Worm (Caenorhabditis elegans): Measurements from ENCODE around the gene vha-6.
A peak's percentile ranks its signal among the peaks of the same experiment; 100 is the strongest.
"Not testable (repeated sequence)": the region's sequence is repeated elsewhere in the genome, so short reads cannot be mapped to it uniquely, and the experiment has no call there.

vha-6 gene

ce11 chrII:11443128-11443527, 4.9 kb upstream of the vha-6 start:
- no peak for TF ChIP-seq tbx-37 (GFP tag; conservative IDR thresholded peaks at IDR 0.05)
- no peak for TF ChIP-seq sea-1 (GFP tag; conservative IDR thresholded peaks at IDR 0.05)
- TF ChIP-seq ceh-36 (tag; optimal IDR thresholded peaks at IDR 0.05): no peak
- no peak for TF ChIP-seq pes-1 (GFP tag; IDR thresholded peaks at IDR 0.05)
- TF ChIP-seq hnd-1 (tag; optimal IDR thresholded peaks at IDR 0.05): no peak
- TF ChIP-seq tbx-11 (GFP tag; IDR thresholded peaks at IDR 0.05): no peak
- no peak for TF ChIP-seq ets-7 (tag; optimal IDR thresholded peaks at IDR 0.05)
- no peak for TF ChIP-seq B0310.2 (tag; optimal IDR thresholded peaks at IDR 0.05)
- TF ChIP-seq ama-1 (optimal IDR thresholded peaks at IDR 0.05): no peak

- not testable (repeated sequence) for TF ChIP-seq F13C5.2 (tag; optimal IDR thresholded peaks at IDR 0.05); tbx-11 (GFP tag; IDR thresholded peaks at IDR 0.05); scrt-1 (GFP tag; IDR thresholded peaks at IDR 0.05)
These were observed 4.2 kb upstream of the vha-6 start, which contains the start of gene ebp-2 for ce11 chrII:11442425-11442824. TSS of gene ebp-2 (plus strand) at chrII:11442725.

ce11 chrII:11440265-11440664, 2.0 kb upstream of the vha-6 start, which contains the start of gene VW02B12L.2:
TSS of gene VW02B12L.2 (minus strand) at chrII:11440329.
- TF ChIP-seq ama-1 (optimal IDR thresholded peaks at IDR 0.05): no peak
- TF ChIP-seq hmg-4 (GFP tag; optimal IDR thresholded peaks at IDR 0.05): peak; percentile 21

ce11 chrII:11433942-11434341, 4.3 kb downstream of the vha-6 start, which contains the start of gene C05D12.5:
TSS of gene C05D12.5 (plus strand) at chrII:11434242.
- TF ChIP-seq flt-1 (GFP tag; IDR thresholded peaks at IDR 0.05) (no peak), ceh-36 (tag; optimal IDR thresholded peaks at IDR 0.05) (no peak), tbx-11 (GFP tag; IDR thresholded peaks at IDR 0.05) (no peak)

ce11 chrII:11431584-11431983, 6.7 kb downstream of the vha-6 start, which contains the start of gene C05D12.4:
TSS of gene C05D12.4 (plus strand) at chrII:11431884.
- TF ChIP-seq ama-1 (optimal IDR thresholded peaks at IDR 0.05) (no peak), pes-1 (GFP tag; IDR thresholded peaks at IDR 0.05) (no peak), flt-1 (GFP tag; IDR thresholded peaks at IDR 0.05) (no peak), ceh-13 (GFP tag; optimal IDR thresholded peaks at IDR 0.05) (no peak)

DNA sequence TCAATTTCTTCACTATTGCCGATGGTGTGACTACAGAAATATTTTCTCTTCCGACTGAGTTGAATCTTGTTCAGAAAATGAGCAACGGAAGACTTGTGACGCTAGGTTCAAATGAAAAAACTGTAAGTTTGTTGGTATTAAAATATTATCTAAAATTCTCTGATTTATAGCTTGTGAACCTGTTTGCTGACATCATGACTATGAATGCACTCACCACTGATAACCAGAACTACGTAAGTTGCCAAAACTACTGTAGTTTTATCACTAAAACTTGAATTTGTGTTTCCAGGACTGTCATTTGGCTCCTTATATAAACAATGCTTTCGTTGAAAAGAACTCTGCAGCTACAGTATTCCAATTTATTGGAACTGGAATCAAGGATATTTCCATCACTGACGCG, 9.7 kb downstream of the vha-6 start:
- TF ChIP-seq scrt-1 (GFP tag; IDR thresholded peaks at IDR 0.05) (no peak), hmbx-1 (tag; optimal IDR thresholded peaks at IDR 0.05) (no peak), tra-4 (tag; optimal IDR thresholded peaks at IDR 0.05) (no peak), hmg-4 (GFP tag; optimal IDR thresholded peaks at IDR 0.05) (no peak), aly-1 (tag; optimal IDR thresholded peaks at IDR 0.05) (no peak), flt-1 (GFP tag; IDR thresholded peaks at IDR 0.05) (no peak), sea-1 (GFP tag; conservative IDR thresholded peaks at IDR 0.05) (no peak), tbx-11 (GFP tag; IDR thresholded peaks at IDR 0.05) (no peak), ceh-13 (GFP tag; optimal IDR thresholded peaks at IDR 0.05) (no peak), hnd-1 (tag; optimal IDR thresholded peaks at IDR 0.05) (no peak)

ce11 chrII:11427322-11427721, 10.9 kb downstream of the vha-6 start:
- TF ChIP-seq sea-1 (GFP tag; conservative IDR thresholded peaks at IDR 0.05) (no peak), pes-1 (GFP tag; IDR thresholded peaks at IDR 0.05) (no peak), ceh-36 (tag; optimal IDR thresholded peaks at IDR 0.05) (no peak), F13C5.2 (tag; optimal IDR thresholded peaks at IDR 0.05) (no peak), hmbx-1 (tag; optimal IDR thresholded peaks at IDR 0.05) (no peak), hmg-4 (GFP tag; optimal IDR thresholded peaks at IDR 0.05) (no peak), ama-1 (optimal IDR thresholded peaks at IDR 0.05) (no peak), hnd-1 (tag; optimal IDR thresholded peaks at IDR 0.05) (no peak), ceh-13 (GFP tag; optimal IDR thresholded peaks at IDR 0.05) (no peak), tbx-11 (GFP tag; IDR thresholded peaks at IDR 0.05) (no peak), tbx-37 (GFP tag; conservative IDR thresholded peaks at IDR 0.05) (no peak), B0310.2 (tag; optimal IDR thresholded peaks at IDR 0.05) (no peak), flt-1 (GFP tag; IDR thresholded peaks at IDR 0.05) (no peak), scrt-1 (GFP tag; IDR thresholded peaks at IDR 0.05) (no peak), ets-7 (tag; optimal IDR thresholded peaks at IDR 0.05) (no peak), tra-4 (tag; optimal IDR thresholded peaks at IDR 0.05) (no peak)

- TF ChIP-seq ama-1 (optimal IDR thresholded peaks at IDR 0.05) (no peak), aly-1 (tag; optimal IDR thresholded peaks at IDR 0.05) (no peak), tra-4 (tag; optimal IDR thresholded peaks at IDR 0.05) (no peak), tbx-37 (GFP tag; conservative IDR thresholded peaks at IDR 0.05) (no peak), tbx-11 (GFP tag; IDR thresholded peaks at IDR 0.05) (no peak), flt-1 (GFP tag; IDR thresholded peaks at IDR 0.05) (no peak), ceh-36 (tag; optimal IDR thresholded peaks at IDR 0.05) (no peak), ceh-13 (GFP tag; optimal IDR thresholded peaks at IDR 0.05) (no peak), hmbx-1 (tag; optimal IDR thresholded peaks at IDR 0.05) (no peak), pes-1 (GFP tag; IDR thresholded peaks at IDR 0.05) (no peak), sea-1 (GFP tag; conservative IDR thresholded peaks at IDR 0.05) (no peak), hmg-4 (GFP tag; optimal IDR thresholded peaks at IDR 0.05) (no peak), ets-7 (tag; optimal IDR thresholded peaks at IDR 0.05) (no peak), hnd-1 (tag; optimal IDR thresholded peaks at IDR 0.05) (no peak)
These were observed 13.5 kb downstream of the vha-6 start, which contains the start of gene C05D12.3 for ce11 chrII:11424579-11425316. TSS of gene C05D12.3 (plus strand) at chrII:11425266.
